Worm (Caenorhabditis elegans) whole organism, L4 larva: ENCODE measurements around the gene C17G1.2.

Source experiments
- ZK546.5 ChIP-seq, 2 experiments: sonication (generic microtip); optimal IDR thresholded peaks; 2 replicates each; lab custom pipeline; 2017; ENCODE audit warnings: missing biosample characterization in 2 of 2, missing genetic modification characterization in 2 of 2
- ceh-82 ChIP-seq: sonication (generic microtip); optimal IDR thresholded peaks from 2 replicates; lab custom pipeline; 2017; ENCODE audit warnings: missing biosample characterization, missing genetic modification characterization
- daf-19 ChIP-seq: fragments of 200-800 bp; sonication (Bioruptor generic); conservative IDR thresholded peaks from 2 replicates; pipeline ENCODE4 v1.3.6; 2022; ENCODE audit warnings: missing genetic modification characterization, missing compliant biosample characterization
- dve-1 ChIP-seq: sonication (generic microtip); optimal IDR thresholded peaks from 2 replicates; lab custom pipeline; 2017; ENCODE audit warnings: antibody characterized with exemption, mild to moderate bottlenecking, missing genetic modification characterization, missing compliant biosample characterization; ENCODE audit not compliant: insufficient read depth
- fos-1 ChIP-seq: fragments of 150-350 bp; optimal IDR thresholded peaks from 2 replicates; lab custom pipeline; 2014; ENCODE audit warnings: missing biosample characterization, missing genetic modification characterization
- lin-39 ChIP-seq: fragments of 150-350 bp; optimal IDR thresholded peaks from 2 replicates; lab custom pipeline; 2014; ENCODE audit warnings: missing biosample characterization, missing genetic modification reagents, missing genetic modification characterization
- nhr-25 ChIP-seq: sonication (generic microtip); optimal IDR thresholded peaks from 2 replicates; lab custom pipeline; 2017; ENCODE audit warnings: missing genetic modification characterization, mild to moderate bottlenecking, missing compliant biosample characterization, antibody characterized with exemption, moderate library complexity, borderline replicate concordance; ENCODE audit not compliant: insufficient read depth
- nhr-41 ChIP-seq: fragments of 200-800 bp; sonication (Bioruptor generic); IDR thresholded peaks from 2 replicates; pipeline ENCODE4 v1.3.6; 2022; ENCODE audit warnings: missing genetic modification reagents, missing genetic modification characterization, missing compliant biosample characterization
- pqm-1 ChIP-seq: sonication (generic microtip); optimal IDR thresholded peaks from 2 replicates; lab custom pipeline; 2017; ENCODE audit warnings: missing biosample characterization, missing genetic modification characterization
- unc-39 ChIP-seq: sonication (generic microtip); optimal IDR thresholded peaks from 2 replicates; lab custom pipeline; 2017; ENCODE audit warnings: missing biosample characterization, missing genetic modification characterization
- zfp-3 ChIP-seq: fragments of 200-800 bp; sonication (Bioruptor generic); conservative IDR thresholded peaks from 2 replicates; pipeline ENCODE4 v1.3.6; 2022; ENCODE audit warnings: missing genetic modification reagents, missing genetic modification characterization, missing compliant biosample characterization
- ztf-11 ChIP-seq: fragments of 150-350 bp; optimal IDR thresholded peaks from 2 replicates; lab custom pipeline; 2014; ENCODE audit warnings: missing biosample characterization, missing genetic modification characterization

- TF ChIP-seq fos-1 (tag; lab: Kevin White, UChicago), result no peak
- no peak for TF ChIP-seq unc-39 (tag; lab: Kevin White, UChicago)
- TF ChIP-seq dve-1 (tag; lab: Kevin White, UChicago), result no peak
- TF ChIP-seq nhr-25 (tag; lab: Kevin White, UChicago), result no peak
- no peak for TF ChIP-seq ceh-82 (tag; lab: Kevin White, UChicago)
- no peak for TF ChIP-seq daf-19 (GFP tag; lab: Robert Waterston, UW)
- no peak for TF ChIP-seq ZK546.5 (tag; optimal IDR thresholded peaks at IDR 0.05; lab: Kevin White, UChicago)
- TF ChIP-seq ztf-11 (tag; lab: Kevin White, UChicago), result no peak
- no peak for TF ChIP-seq lin-39 (tag; lab: Kevin White, UChicago)
- no peak for TF ChIP-seq nhr-41 (GFP tag; lab: Robert Waterston, UW)
- no peak for TF ChIP-seq pqm-1 (tag; lab: Kevin White, UChicago)
- TF ChIP-seq zfp-3, result no peak
Observed at ce11 chrX:9894844-9895243, 26.5 kb upstream of the C17G1.2 start, which contains the start of gene F21G4.3.
